Fruit fly (Drosophila melanogaster) whole organism, embryonic: Measurements from ENCODE around the gene CG34028.

ENCODE experiments used
- Abd-B ChIP-seq: fragments of 200-800 bp; sonication (Bioruptor generic); optimal IDR thresholded peaks from 2 replicates; lab custom pipeline; 2018; ENCODE audit warnings: missing biosample characterization, mild to moderate bottlenecking, missing genetic modification characterization, moderate library complexity
- Adf1 ChIP-seq: fragments of 200-800 bp; sonication (Bioruptor generic); IDR thresholded peaks from 2 replicates; pipeline ENCODE4 v1.3.6; 2022; ENCODE audit warnings: missing biosample characterization, missing genetic modification characterization
- Atf-2 ChIP-seq: fragments of 200-800 bp; sonication (Bioruptor generic); optimal IDR thresholded peaks from 2 replicates; lab custom pipeline; 2016; ENCODE audit warnings: missing biosample characterization, missing genetic modification characterization
- Atf6 ChIP-seq: fragments of 200-800 bp; sonication (Bioruptor generic); IDR thresholded peaks from 2 replicates; pipeline ENCODE4 v1.3.6; 2022; ENCODE audit warnings: missing biosample characterization, missing genetic modification characterization
- Awh ChIP-seq: fragments of 200-800 bp; sonication (Bioruptor generic); IDR thresholded peaks from 2 replicates; pipeline ENCODE4, ENCODE4 v1.3.6; 2022; ENCODE audit warnings: missing biosample characterization, missing genetic modification characterization
- CG10565 ChIP-seq: fragments of 200-800 bp; sonication (Bioruptor generic); optimal IDR thresholded peaks from 3 replicates; lab custom pipeline; 2016; ENCODE audit warnings: missing biosample characterization, mild to moderate bottlenecking, missing genetic modification characterization
- CG11247 ChIP-seq: fragments of 200-800 bp; sonication (Bioruptor generic); IDR thresholded peaks from 2 replicates; pipeline ENCODE4 v1.3.6; 2022; ENCODE audit warnings: missing biosample characterization, missing genetic modification characterization
- CG11456 ChIP-seq: fragments of 200-800 bp; sonication (Bioruptor generic); IDR thresholded peaks from 3 replicates; pipeline ENCODE4 v1.3.6; 2022; ENCODE audit warnings: missing biosample characterization, missing genetic modification characterization
- CG12769 ChIP-seq: fragments of 200-800 bp; sonication (Bioruptor generic); optimal IDR thresholded peaks from 2 replicates; lab custom pipeline; 2019; ENCODE audit warnings: missing biosample characterization, mild to moderate bottlenecking, missing genetic modification characterization, moderate library complexity
- CG13775 ChIP-seq: fragments of 200-800 bp; sonication (Bioruptor generic); optimal IDR thresholded peaks from 3 replicates; lab custom pipeline; 2017; ENCODE audit warnings: missing biosample characterization, mild to moderate bottlenecking, missing genetic modification characterization
- CG14860 ChIP-seq: fragments of 200-800 bp; sonication (Bioruptor generic); IDR thresholded peaks from 3 replicates; pipeline ENCODE4 v1.3.6; 2022; ENCODE audit warnings: missing biosample characterization, missing genetic modification characterization; ENCODE audit not compliant: partially characterized antibody
- CG18599 ChIP-seq: fragments of 200-800 bp; sonication (Bioruptor generic); optimal IDR thresholded peaks from 3 replicates; lab custom pipeline; 2017; ENCODE audit warnings: missing biosample characterization, missing genetic modification characterization, mild to moderate bottlenecking, moderate library complexity, missing genetic modification reagents
- CG32532 ChIP-seq: fragments of 200-800 bp; sonication (Bioruptor generic); IDR thresholded peaks from 2 replicates; pipeline ENCODE4 v1.3.6; 2022; ENCODE audit warnings: missing biosample characterization, missing genetic modification characterization
- CG34224 ChIP-seq: fragments of 200-800 bp; sonication (Bioruptor generic); IDR thresholded peaks from 3 replicates; pipeline ENCODE4 v1.3.6; 2022; ENCODE audit warnings: missing biosample characterization, missing genetic modification characterization; ENCODE audit not compliant: partially characterized antibody
- CG3847 ChIP-seq: fragments of 200-800 bp; sonication (Bioruptor generic); IDR thresholded peaks from 2 replicates; pipeline ENCODE4 v1.3.6; 2022; ENCODE audit warnings: missing biosample characterization, missing genetic modification characterization
- CG4854 ChIP-seq: fragments of 200-800 bp; sonication (Bioruptor generic); optimal IDR thresholded peaks from 2 replicates; lab custom pipeline; 2016; ENCODE audit warnings: missing biosample characterization, missing genetic modification characterization, inconsistent platforms
- CG5953 ChIP-seq: fragments of 200-800 bp; sonication (Bioruptor generic); IDR thresholded peaks from 2 replicates; pipeline ENCODE4 v1.3.6; 2022; ENCODE audit warnings: missing biosample characterization, missing genetic modification characterization
- CG6654 ChIP-seq: fragments of 200-800 bp; sonication (Bioruptor generic); optimal IDR thresholded peaks from 2 replicates; lab custom pipeline; 2017; ENCODE audit warnings: missing biosample characterization, mild to moderate bottlenecking, missing genetic modification characterization
- CG7839 ChIP-seq: fragments of 200-800 bp; sonication (Bioruptor generic); optimal IDR thresholded peaks from 3 replicates; lab custom pipeline; 2018; ENCODE audit warnings: missing biosample characterization, mild to moderate bottlenecking, missing genetic modification characterization, moderate library complexity
- Doc3 ChIP-seq: fragments of 200-800 bp; sonication (Bioruptor generic); IDR thresholded peaks from 3 replicates; pipeline ENCODE4 v1.3.6; 2022; ENCODE audit warnings: missing biosample characterization, missing genetic modification characterization; ENCODE audit not compliant: partially characterized antibody
- Ets97D ChIP-seq: fragments of 200-800 bp; sonication (Bioruptor generic); optimal IDR thresholded peaks from 3 replicates; lab custom pipeline; 2016; ENCODE audit warnings: missing biosample characterization, missing genetic modification characterization
- H15 ChIP-seq: fragments of 200-800 bp; sonication (Bioruptor generic); IDR thresholded peaks from 3 replicates; pipeline ENCODE4 v1.3.6; 2022; ENCODE audit warnings: missing biosample characterization, missing genetic modification characterization
- HLHmδ ChIP-seq: fragments of 200-800 bp; sonication (Bioruptor generic); optimal IDR thresholded peaks from 2 replicates; lab custom pipeline; 2018; ENCODE audit warnings: missing biosample characterization, mild to moderate bottlenecking, missing genetic modification characterization, moderate library complexity
- Meics ChIP-seq: fragments of 200-800 bp; sonication (Bioruptor generic); optimal IDR thresholded peaks from 2 replicates; lab custom pipeline; 2017; ENCODE audit warnings: missing biosample characterization, mild to moderate bottlenecking, missing genetic modification characterization
- NK7.1 ChIP-seq: fragments of 200-800 bp; sonication (Bioruptor generic); optimal IDR thresholded peaks from 3 replicates; lab custom pipeline; 2016; ENCODE audit warnings: missing biosample characterization, missing genetic modification characterization
- Oli ChIP-seq: fragments of 200-800 bp; sonication (Bioruptor generic); optimal IDR thresholded peaks from 2 replicates; lab custom pipeline; 2018; ENCODE audit warnings: missing biosample characterization, mild to moderate bottlenecking, missing genetic modification characterization, moderate library complexity
- Opbp ChIP-seq: fragments of 200-800 bp; sonication (Bioruptor generic); IDR thresholded peaks from 3 replicates; pipeline ENCODE4 v1.3.6; 2022; ENCODE audit warnings: missing biosample characterization, missing genetic modification characterization; ENCODE audit not compliant: partially characterized antibody
- Ravus ChIP-seq: fragments of 200-800 bp; sonication (Bioruptor generic); IDR thresholded peaks from 2 replicates; pipeline ENCODE4 v1.3.6; 2022; ENCODE audit warnings: missing biosample characterization, missing genetic modification characterization
- Rfx ChIP-seq: fragments of 200-800 bp; sonication (Bioruptor generic); IDR thresholded peaks from 2 replicates; pipeline ENCODE4 v1.3.6; 2022; ENCODE audit warnings: missing biosample characterization, missing genetic modification characterization
- Xrp1 ChIP-seq: fragments of 200-800 bp; sonication (Bioruptor generic); IDR thresholded peaks from 2 replicates; pipeline ENCODE4 v1.3.6; 2022; ENCODE audit warnings: missing biosample characterization, missing genetic modification characterization
- cas ChIP-seq: fragments of 200-800 bp; sonication (Bioruptor generic); IDR thresholded peaks from 2 replicates; pipeline ENCODE4 v1.3.6; 2022; ENCODE audit warnings: missing biosample characterization, missing genetic modification characterization
- cato ChIP-seq: fragments of 200-800 bp; sonication (Bioruptor generic); optimal IDR thresholded peaks from 2 replicates; lab custom pipeline; 2016; ENCODE audit warnings: missing biosample characterization, missing genetic modification characterization, borderline replicate concordance
- crc ChIP-seq: fragments of 200-800 bp; sonication (Bioruptor generic); optimal IDR thresholded peaks from 2 replicates; lab custom pipeline; 2016; ENCODE audit warnings: missing biosample characterization, missing genetic modification characterization
- crp ChIP-seq, 2 experiments: fragments of 200-800 bp; sonication (Bioruptor generic); optimal IDR thresholded peaks; 2 replicates in 1 of 2; 3 replicates in 1 of 2; lab custom pipeline; 2017; ENCODE audit warnings: missing biosample characterization in 2 of 2, missing genetic modification characterization in 2 of 2, mild to moderate bottlenecking in 1 of 2, moderate library complexity in 1 of 2
- dati ChIP-seq: fragments of 200-800 bp; sonication (Bioruptor generic); IDR thresholded peaks from 2 replicates; pipeline ENCODE4 v1.3.6; 2022; ENCODE audit warnings: missing biosample characterization, missing genetic modification characterization
- dmrt99B ChIP-seq: fragments of 200-800 bp; sonication (Bioruptor generic); optimal IDR thresholded peaks from 2 replicates; lab custom pipeline; 2018; ENCODE audit warnings: missing biosample characterization, mild to moderate bottlenecking, missing genetic modification characterization, moderate library complexity
- dysf ChIP-seq: fragments of 200-800 bp; sonication (Bioruptor generic); IDR thresholded peaks from 3 replicates; pipeline ENCODE4 v1.3.6; 2022; ENCODE audit warnings: missing biosample characterization, missing genetic modification characterization
- en ChIP-seq: fragments of 200-800 bp; sonication (Bioruptor generic); optimal IDR thresholded peaks from 2 replicates; lab custom pipeline; 2016; ENCODE audit warnings: missing biosample characterization, missing genetic modification characterization
- fd3F ChIP-seq: fragments of 200-800 bp; sonication (Bioruptor generic); optimal IDR thresholded peaks from 2 replicates; lab custom pipeline; 2018; ENCODE audit warnings: missing biosample characterization, mild to moderate bottlenecking, missing genetic modification characterization, moderate library complexity
- gce ChIP-seq: fragments of 200-800 bp; sonication (Bioruptor generic); IDR thresholded peaks from 3 replicates; pipeline ENCODE4 v1.3.6; 2022; ENCODE audit warnings: missing biosample characterization, missing genetic modification characterization
- grau ChIP-seq: fragments of 200-800 bp; optimal IDR thresholded peaks from 3 replicates; lab custom pipeline; 2019; ENCODE audit warnings: missing biosample characterization, mild to moderate bottlenecking, missing genetic modification characterization, moderate library complexity
- h ChIP-seq: fragments of >200 bp; optimal IDR thresholded peaks from 2 replicates; lab custom pipeline; 2017
- luna ChIP-seq: fragments of 200-800 bp; sonication (Bioruptor generic); optimal IDR thresholded peaks from 2 replicates; lab custom pipeline; 2016; ENCODE audit warnings: missing biosample characterization, missing genetic modification characterization
- mam ChIP-seq: fragments of 200-800 bp; sonication (Bioruptor generic); optimal IDR thresholded peaks from 3 replicates; lab custom pipeline; 2016; ENCODE audit warnings: missing biosample characterization, missing genetic modification characterization
- nerfin-1 ChIP-seq: fragments of 200-800 bp; sonication (Bioruptor generic); optimal IDR thresholded peaks from 3 replicates; lab custom pipeline; 2019; ENCODE audit warnings: missing biosample characterization, mild to moderate bottlenecking, missing genetic modification characterization, moderate library complexity
- nom ChIP-seq: fragments of 200-800 bp; sonication (Bioruptor generic); optimal IDR thresholded peaks from 2 replicates; lab custom pipeline; 2017; ENCODE audit warnings: missing biosample characterization, missing genetic modification characterization, mild to moderate bottlenecking, moderate library complexity, missing genetic modification reagents
- pan ChIP-seq, 4 experiments: fragments of >200 bp in 3 of 4; fragments of 200-800 bp in 1 of 4; sonication (Bioruptor generic) in 1 of 4; optimal IDR thresholded peaks in 3 of 4; IDR thresholded peaks in 1 of 4; 2 replicates each; pipeline versions ENCODE4 v1.3.6 to Lab custom; 2017 to 2022; ENCODE audit warnings: missing biosample characterization in 2 of 4, missing genetic modification characterization in 2 of 4, mixed read lengths in 1 of 4
- sc ChIP-seq, 3 experiments: fragments of >200 bp in 2 of 3; fragments of 200-800 bp in 1 of 3; sonication (Bioruptor generic) in 1 of 3; optimal IDR thresholded peaks; 2 replicates in 2 of 3; 3 replicates in 1 of 3; lab custom pipeline; 2017; ENCODE audit warnings: mild to moderate bottlenecking in 1 of 3, missing biosample characterization in 1 of 3, missing genetic modification characterization in 1 of 3, missing genetic modification reagents in 1 of 3
- sug ChIP-seq: fragments of 200-800 bp; optimal IDR thresholded peaks from 2 replicates; lab custom pipeline; 2019; ENCODE audit warnings: missing biosample characterization, mild to moderate bottlenecking, missing genetic modification characterization, moderate library complexity
- wor ChIP-seq: fragments of 200-800 bp; sonication (Bioruptor generic); IDR thresholded peaks from 2 replicates; pipeline ENCODE4 v1.3.6; 2022; ENCODE audit warnings: missing biosample characterization, missing genetic modification characterization

Gene CG34028

dm6 chrX:9520175-9520574 lies 8.9 kb downstream of the CG34028 start (continued):
- TF ChIP-seq nom (no peak), Abd-B (GFP tag; lab: Kevin White, UChicago) (no peak), crc (GFP tag; lab: Kevin White, UChicago) (no peak), CG14860 (GFP tag; lab: Robert Waterston, UW) (no peak), dati (GFP tag; lab: Robert Waterston, UW) (no peak), Doc3 (GFP tag; lab: Robert Waterston, UW) (no peak), CG11247 (GFP tag; lab: Robert Waterston, UW) (no peak), mam (GFP tag; lab: Kevin White, UChicago) (no peak), CG18599 (GFP tag; lab: Kevin White, UChicago) (peak; percentile 78), pan (optimal IDR thresholded peaks at IDR 0.05; lab: Kevin White, UChicago) (no peak), pan (GFP tag; optimal IDR thresholded peaks at IDR 0.05 in 1 of 2, IDR thresholded peaks at IDR 0.05 in 1 of 2) (no peak), CG12769 (tag; lab: Kevin White, UChicago) (no peak), CG11456 (no peak), crp (GFP tag; optimal IDR thresholded peaks at IDR 0.05; lab: Kevin White, UChicago) (no peak), Atf-2 (no peak), nerfin-1 (tag; lab: Kevin White, UChicago) (no peak), dmrt99B (tag; lab: Kevin White, UChicago) (peak; percentile 58), gce (no peak), fd3F (GFP tag; lab: Kevin White, UChicago) (no peak), wor (GFP tag; lab: Robert Waterston, UW) (no peak), Rfx (0 out of 2 replicates have a peak, but pooled peaks have one; percentile 26), cato (GFP tag; lab: Kevin White, UChicago) (no peak), Xrp1 (GFP tag; lab: Robert Waterston, UW) (no peak), CG3847 (GFP tag; lab: Robert Waterston, UW) (no peak), CG6654 (GFP tag; lab: Kevin White, UChicago) (no peak), CG4854 (GFP tag; lab: Kevin White, UChicago) (no peak), Meics (GFP tag; lab: Kevin White, UChicago) (peak; percentile 46), sug (tag; lab: Kevin White, UChicago) (peak; percentile 6), Ets97D (no peak), CG5953 (GFP tag; lab: Robert Waterston, UW) (no peak), HLHmδ (no peak), CG34224 (no peak), grau (tag; lab: Kevin White, UChicago) (peak; percentile 44), dysf (GFP tag; lab: Robert Waterston, UW) (peak; percentile 48; the same call in 1 of the 3 replicates), CG10565 (GFP tag; lab: Kevin White, UChicago) (no peak), cas (GFP tag; lab: Robert Waterston, UW) (no peak), H15 (GFP tag; lab: Robert Waterston, UW) (no peak), CG7839 (peak; percentile 49), Atf6 (no peak), CG13775 (no peak), Ravus (no peak), en (GFP tag; lab: Kevin White, UChicago) (no peak), CG32532 (GFP tag; lab: Robert Waterston, UW) (0 out of 2 replicates have a peak, but pooled peaks have one; percentile 24), NK7.1 (GFP tag; lab: Kevin White, UChicago) (no peak), sc (optimal IDR thresholded peaks at IDR 0.05; lab: Kevin White, UChicago) (no peak), sc (GFP tag; optimal IDR thresholded peaks at IDR 0.05; lab: Kevin White, UChicago) (no peak), h (lab: Kevin White, UChicago) (no peak), Awh (no peak), luna (no peak), Adf1 (GFP tag; lab: Robert Waterston, UW) (no peak), Oli (tag; lab: Kevin White, UChicago) (peak; percentile 0), Opbp (no peak)
